Worm (Caenorhabditis elegans) whole organism, L4 larva: ENCODE results near the gene C25E10.16.

Source experiments
- F26F4.8 ChIP-seq: fragments of 200-800 bp; sonication (Bioruptor generic); conservative IDR thresholded peaks from 2 replicates; pipeline ENCODE4 v1.3.6; 2022; ENCODE audit warnings: missing genetic modification characterization, missing compliant biosample characterization
- R02D3.7 ChIP-seq: fragments of 150-350 bp; sonication (generic microtip); optimal IDR thresholded peaks from 3 replicates; lab custom pipeline; 2014; ENCODE audit warnings: missing biosample characterization, missing genetic modification characterization
- T26A8.4 ChIP-seq: fragments of 200-800 bp; sonication (Bioruptor generic); IDR thresholded peaks from 2 replicates; pipeline ENCODE4 v1.3.6; 2022; ENCODE audit warnings: missing genetic modification characterization, missing compliant biosample characterization
- Y105C5A.15 ChIP-seq: fragments of 200-800 bp; sonication (Bioruptor generic); IDR thresholded peaks from 2 replicates; pipeline ENCODE4 v1.3.6; 2022; ENCODE audit warnings: missing genetic modification characterization, missing compliant biosample characterization
- Y48G9A.11 ChIP-seq: fragments of 200-800 bp; sonication (Bioruptor generic); IDR thresholded peaks from 2 replicates; pipeline ENCODE4 v1.3.6; 2022; ENCODE audit warnings: missing genetic modification reagents, missing genetic modification characterization, missing compliant biosample characterization
- ZK337.2 ChIP-seq: fragments of 200-800 bp; sonication (Bioruptor generic); IDR thresholded peaks from 2 replicates; pipeline ENCODE4 v1.3.6; 2022; ENCODE audit warnings: missing genetic modification reagents, missing genetic modification characterization, missing compliant biosample characterization
- aha-1 ChIP-seq: fragments of 150-350 bp; peaks from one replicate; lab custom pipeline; 2014; ENCODE audit warnings: missing biosample characterization, missing genetic modification characterization
- ceh-32 ChIP-seq: sonication (generic microtip); optimal IDR thresholded peaks from 2 replicates; lab custom pipeline; 2016; ENCODE audit warnings: mild to moderate bottlenecking, missing genetic modification characterization, missing compliant biosample characterization; ENCODE audit not compliant: poor library complexity
- cey-2 ChIP-seq: sonication (generic microtip); optimal IDR thresholded peaks from 3 replicates; lab custom pipeline; 2017; ENCODE audit warnings: missing genetic modification characterization, mild to moderate bottlenecking, missing compliant biosample characterization, antibody characterized with exemption, borderline replicate concordance; ENCODE audit not compliant: insufficient read depth
- ctbp-1 ChIP-seq: fragments of 200-800 bp; sonication (Bioruptor generic); IDR thresholded peaks from 2 replicates; pipeline ENCODE4 v1.3.6; 2022; ENCODE audit warnings: missing genetic modification reagents, missing genetic modification characterization, missing compliant biosample characterization
- daf-12 ChIP-seq: fragments of 150-350 bp; optimal IDR thresholded peaks from 2 replicates; lab custom pipeline; 2014; ENCODE audit warnings: missing biosample characterization, missing genetic modification reagents, missing genetic modification characterization
- daf-16 ChIP-seq, 3 experiments: sonication (generic microtip); optimal IDR thresholded peaks; 2 replicates each; lab custom pipeline; 2016 to 2017; ENCODE audit warnings: missing genetic modification characterization in 3 of 3, missing genetic modification reagents in 3 of 3, mild to moderate bottlenecking in 2 of 3, missing compliant biosample characterization in 2 of 3, missing biosample characterization in 1 of 3, moderate library complexity in 1 of 3
- daf-19 ChIP-seq: fragments of 200-800 bp; sonication (Bioruptor generic); conservative IDR thresholded peaks from 2 replicates; pipeline ENCODE4 v1.3.6; 2022; ENCODE audit warnings: missing genetic modification characterization, missing compliant biosample characterization
- dmd-9 ChIP-seq: fragments of 200-800 bp; sonication (Bioruptor generic); IDR thresholded peaks from 2 replicates; pipeline ENCODE4 v1.3.6; 2022; ENCODE audit warnings: missing genetic modification reagents, missing genetic modification characterization, missing compliant biosample characterization
- duxl-1 ChIP-seq: sonication (generic microtip); optimal IDR thresholded peaks from 2 replicates; lab custom pipeline; 2016; ENCODE audit warnings: mild to moderate bottlenecking, missing genetic modification characterization, moderate library complexity, missing compliant biosample characterization; ENCODE audit not compliant: poor library complexity
- dve-1 ChIP-seq: sonication (generic microtip); optimal IDR thresholded peaks from 2 replicates; lab custom pipeline; 2017; ENCODE audit warnings: antibody characterized with exemption, mild to moderate bottlenecking, missing genetic modification characterization, missing compliant biosample characterization; ENCODE audit not compliant: insufficient read depth
- fos-1 ChIP-seq: fragments of 150-350 bp; optimal IDR thresholded peaks from 2 replicates; lab custom pipeline; 2014; ENCODE audit warnings: missing biosample characterization, missing genetic modification characterization
- hif-1 ChIP-seq, 2 experiments: sonication (generic microtip); optimal IDR thresholded peaks; 2 replicates each; lab custom pipeline; 2016 to 2017; ENCODE audit warnings: missing compliant biosample characterization in 2 of 2, missing genetic modification characterization in 2 of 2, missing genetic modification reagents in 2 of 2, missing genotype in 2 of 2, mild to moderate bottlenecking in 1 of 2
- hlh-11 ChIP-seq: fragments of 200-800 bp; sonication (Bioruptor generic); optimal IDR thresholded peaks from 2 replicates; lab custom pipeline; 2018; ENCODE audit warnings: mild to moderate bottlenecking, missing genetic modification characterization, missing compliant biosample characterization
- hlh-30 ChIP-seq: sonication (generic microtip); optimal IDR thresholded peaks from 2 replicates; lab custom pipeline; 2017; ENCODE audit warnings: antibody characterized with exemption, mild to moderate bottlenecking, missing genetic modification characterization, missing compliant biosample characterization; ENCODE audit not compliant: insufficient read depth
- hmg-1.1 ChIP-seq: fragments of 200-800 bp; sonication (Bioruptor generic); IDR thresholded peaks from 2 replicates; pipeline ENCODE4 v1.3.6; 2022; ENCODE audit warnings: missing genetic modification reagents, missing genetic modification characterization, missing compliant biosample characterization
- jun-1 ChIP-seq: fragments of 150-350 bp; optimal IDR thresholded peaks from 2 replicates; lab custom pipeline; 2014; ENCODE audit warnings: missing biosample characterization, missing genetic modification reagents, missing genetic modification characterization
- lin-15B ChIP-seq: fragments of 150-350 bp; sonication (generic microtip); optimal IDR thresholded peaks from 3 replicates; lab custom pipeline; 2014; ENCODE audit warnings: missing biosample characterization, missing genetic modification characterization
- lin-29 ChIP-seq: fragments of 200-800 bp; sonication (Bioruptor generic); IDR thresholded peaks from 2 replicates; pipeline ENCODE4 v1.3.6; 2022; ENCODE audit warnings: missing genetic modification reagents, missing genetic modification characterization, missing compliant biosample characterization
- lin-39 ChIP-seq: fragments of 150-350 bp; optimal IDR thresholded peaks from 2 replicates; lab custom pipeline; 2014; ENCODE audit warnings: missing biosample characterization, missing genetic modification reagents, missing genetic modification characterization
- lir-3 ChIP-seq: sonication (generic microtip); optimal IDR thresholded peaks from 2 replicates; lab custom pipeline; 2016; ENCODE audit warnings: mild to moderate bottlenecking, missing genetic modification characterization, missing compliant biosample characterization
- lsy-2 ChIP-seq, 2 experiments: fragments of 150-350 bp in 1 of 2; sonication (generic microtip) in 1 of 2; optimal IDR thresholded peaks; 2 replicates each; lab custom pipeline; 2014 to 2017; ENCODE audit warnings: missing biosample characterization in 2 of 2, missing genetic modification characterization in 2 of 2
- madf-9 ChIP-seq: fragments of 200-800 bp; sonication (Bioruptor generic); conservative IDR thresholded peaks from 2 replicates; pipeline ENCODE4 v1.3.6; 2022; ENCODE audit warnings: missing genetic modification reagents, missing genetic modification characterization, missing compliant biosample characterization
- mdt-29 ChIP-seq: fragments of 200-800 bp; sonication (Bioruptor generic); IDR thresholded peaks from 2 replicates; pipeline ENCODE4 v1.3.6; 2022; ENCODE audit warnings: missing genetic modification reagents, missing genetic modification characterization, missing compliant biosample characterization
- mep-1 ChIP-seq: fragments of 150-350 bp; sonication (generic microtip); optimal IDR thresholded peaks from 3 replicates; lab custom pipeline; 2014; ENCODE audit warnings: missing biosample characterization, missing genetic modification characterization
- mxl-2 ChIP-seq: fragments of 200-800 bp; sonication (Bioruptor generic); conservative IDR thresholded peaks from 2 replicates; pipeline ENCODE4 v1.3.6; 2022; ENCODE audit warnings: missing genetic modification reagents, missing genetic modification characterization, missing compliant biosample characterization
- mxl-3 ChIP-seq: fragments of 200-800 bp; sonication (Bioruptor generic); optimal IDR thresholded peaks from 2 replicates; lab custom pipeline; 2018; ENCODE audit warnings: mild to moderate bottlenecking, missing genetic modification characterization, missing compliant biosample characterization
- nhr-10 ChIP-seq: fragments of 150-350 bp; optimal IDR thresholded peaks from 2 replicates; lab custom pipeline; 2014; ENCODE audit warnings: missing biosample characterization, missing genetic modification characterization
- nhr-237 ChIP-seq: sonication (generic microtip); optimal IDR thresholded peaks from 2 replicates; lab custom pipeline; 2017; ENCODE audit warnings: missing biosample characterization, missing genetic modification characterization
- nhr-28 ChIP-seq: fragments of 150-350 bp; optimal IDR thresholded peaks from 2 replicates; lab custom pipeline; 2014; ENCODE audit warnings: missing biosample characterization, missing genetic modification characterization
- nhr-48 ChIP-seq: sonication (generic microtip); optimal IDR thresholded peaks from 2 replicates; lab custom pipeline; 2016; ENCODE audit warnings: mild to moderate bottlenecking, missing genetic modification characterization, missing compliant biosample characterization
- nhr-77 ChIP-seq: fragments of 150-350 bp; optimal IDR thresholded peaks from 2 replicates; lab custom pipeline; 2014; ENCODE audit warnings: missing biosample characterization, missing genetic modification characterization
- pha-4 ChIP-seq, 2 experiments: fragments of 150-350 bp in 1 of 2; fragments of 200-800 bp in 1 of 2; sonication (Bioruptor generic) in 1 of 2; IDR thresholded peaks in 1 of 2; optimal IDR thresholded peaks in 1 of 2; 2 replicates each; pipeline versions ENCODE4 v1.3.6 to Lab custom; 2014 to 2022; ENCODE audit warnings: missing genetic modification characterization in 2 of 2, missing genetic modification reagents in 2 of 2, missing biosample characterization in 1 of 2, missing compliant biosample characterization in 1 of 2
- pqm-1 ChIP-seq: sonication (generic microtip); optimal IDR thresholded peaks from 2 replicates; lab custom pipeline; 2017; ENCODE audit warnings: missing biosample characterization, missing genetic modification characterization
- skn-1 ChIP-seq: fragments of 150-350 bp; optimal IDR thresholded peaks from 2 replicates; lab custom pipeline; 2014; ENCODE audit warnings: missing biosample characterization, missing genetic modification characterization
- unc-62 ChIP-seq, 3 experiments: fragments of 150-350 bp in 1 of 3; sonication (generic microtip); optimal IDR thresholded peaks in 2 of 3; peaks in 1 of 3; 1 replicate in 1 of 3; 2 replicates in 2 of 3; lab custom pipeline; 2014 to 2017; ENCODE audit warnings: missing biosample characterization in 3 of 3, missing genetic modification characterization in 3 of 3, missing genetic modification reagents in 3 of 3, missing genotype in 1 of 3
- zfp-3 ChIP-seq: fragments of 200-800 bp; sonication (Bioruptor generic); conservative IDR thresholded peaks from 2 replicates; pipeline ENCODE4 v1.3.6; 2022; ENCODE audit warnings: missing genetic modification reagents, missing genetic modification characterization, missing compliant biosample characterization

The C25E10.16 gene

ce11 chrV:9082350-9082749, 23.0 kb upstream of the C25E10.16 start:
- peak in 1 of 2 experiments; percentile 95 for TF ChIP-seq unc-62 (GFP tag; optimal IDR thresholded peaks at IDR 0.05 in 1 of 2; lab: Kevin White, UChicago)
- TF ChIP-seq unc-62 (tag; optimal IDR thresholded peaks at IDR 0.05; lab: Kevin White, UChicago), result no peak
- TF ChIP-seq ceh-32 (tag; lab: Kevin White, UChicago), result no peak
- TF ChIP-seq nhr-28 (tag; lab: Kevin White, UChicago), result peak; percentile 37
- TF ChIP-seq hlh-11 (tag; lab: Kevin White, UChicago), result peak; percentile 9
- TF ChIP-seq, all 104 proteins: peak for 3

ce11 chrV:9081410-9081809, 22.0 kb upstream of the C25E10.16 start:
- TF ChIP-seq hlh-11 (tag; lab: Kevin White, UChicago) (peak; percentile 57), mep-1 (no peak), hif-1 (tag; optimal IDR thresholded peaks at IDR 0.05; lab: Kevin White, UChicago) (peak in 1 of 2 experiments; percentile 16), daf-16 (GFP tag; optimal IDR thresholded peaks at IDR 0.05; lab: Kevin White, UChicago) (no peak), daf-16 (tag; optimal IDR thresholded peaks at IDR 0.05; lab: Kevin White, UChicago) (peak; percentile 71), daf-12 (tag; lab: Kevin White, UChicago) (no peak), mxl-3 (no peak), lir-3 (no peak), F26F4.8 (GFP tag; lab: Robert Waterston, UW) (no peak), pqm-1 (tag; lab: Kevin White, UChicago) (peak; percentile 44), hlh-30 (tag; lab: Kevin White, UChicago) (peak; percentile 29), dve-1 (tag; lab: Kevin White, UChicago) (peak; percentile 70), pha-4 (GFP tag; IDR thresholded peaks at IDR 0.05; lab: Robert Waterston, UW) (no peak), pha-4 (tag; optimal IDR thresholded peaks at IDR 0.05; lab: Kevin White, UChicago) (peak; percentile 62), aha-1 (tag; lab: Kevin White, UChicago) (peak; percentile 65), nhr-77 (tag; lab: Kevin White, UChicago) (peak; percentile 4), lin-29 (GFP tag; lab: Robert Waterston, UW) (no peak), nhr-28 (tag; lab: Kevin White, UChicago) (peak; percentile 38)

DNA sequence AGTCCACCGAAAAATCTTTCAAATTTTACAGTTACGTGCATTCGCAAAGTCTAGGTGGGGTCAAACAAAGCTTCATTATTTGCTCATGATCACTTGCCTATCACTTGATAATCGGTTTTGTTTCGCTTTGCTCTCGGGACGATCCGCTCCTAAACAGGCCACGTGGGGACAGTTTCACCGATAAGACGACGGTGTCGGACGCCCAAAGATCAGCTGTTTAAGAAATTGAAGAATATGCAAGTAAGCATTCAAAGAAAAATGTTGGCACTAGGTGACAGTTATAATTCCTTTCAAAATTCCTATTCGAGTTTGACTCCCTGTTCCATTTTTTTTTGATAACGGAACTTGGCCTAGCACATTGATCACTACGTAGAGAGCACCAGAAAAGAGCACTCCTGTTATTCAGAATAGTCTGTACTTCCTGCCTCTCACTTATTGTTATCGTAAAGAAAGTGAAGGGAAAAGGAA, 20.6 kb upstream of the C25E10.16 start:
- TF ChIP-seq hlh-11 (tag; lab: Kevin White, UChicago) (peak; percentile 96), daf-19 (no peak), daf-12 (tag; lab: Kevin White, UChicago) (no peak), pqm-1 (tag; lab: Kevin White, UChicago) (peak; percentile 72), fos-1 (tag; lab: Kevin White, UChicago) (no peak), ceh-32 (tag; lab: Kevin White, UChicago) (no peak), nhr-77 (tag; lab: Kevin White, UChicago) (peak; percentile 56), duxl-1 (tag; lab: Kevin White, UChicago) (no peak), Y105C5A.15 (GFP tag; lab: Robert Waterston, UW) (no peak), R02D3.7 (tag; lab: Kevin White, UChicago) (no peak), hlh-30 (tag; lab: Kevin White, UChicago) (peak; percentile 73), mdt-29 (GFP tag; lab: Robert Waterston, UW) (peak; percentile 62), cey-2 (no peak), lin-15B (no peak), dmd-9 (GFP tag; lab: Robert Waterston, UW) (no peak), ctbp-1 (GFP tag; lab: Robert Waterston, UW) (no peak), jun-1 (tag; lab: Kevin White, UChicago) (no peak), zfp-3 (GFP tag; lab: Robert Waterston, UW) (peak; percentile 71; the same call in 1 of the 2 replicates), hif-1 (tag; optimal IDR thresholded peaks at IDR 0.05; lab: Kevin White, UChicago) (peak in 1 of 2 experiments; percentile 96), unc-62 (GFP tag; optimal IDR thresholded peaks at IDR 0.05 in 1 of 2; lab: Kevin White, UChicago) (peak in 1 of 2 experiments; percentile 53), unc-62 (tag; optimal IDR thresholded peaks at IDR 0.05; lab: Kevin White, UChicago) (no peak), Y48G9A.11 (GFP tag; lab: Robert Waterston, UW) (no peak), nhr-237 (no peak), nhr-10 (tag; lab: Kevin White, UChicago) (peak; percentile 54), madf-9 (GFP tag; lab: Robert Waterston, UW) (no peak), ZK337.2 (no peak), nhr-48 (tag; lab: Kevin White, UChicago) (peak; percentile 93), lsy-2 (tag; optimal IDR thresholded peaks at IDR 0.05; lab: Kevin White, UChicago) (no peak), F26F4.8 (GFP tag; lab: Robert Waterston, UW) (no peak), lin-39 (tag; lab: Kevin White, UChicago) (no peak), skn-1 (no peak), mxl-2 (GFP tag; lab: Robert Waterston, UW) (0 out of 2 replicates have a peak, but pooled peaks have one; percentile 7), lir-3 (no peak), T26A8.4 (GFP tag; lab: Robert Waterston, UW) (peak; percentile 67), hmg-1.1 (GFP tag; lab: Robert Waterston, UW) (no peak)
